Fruit fly (Drosophila melanogaster) whole organism, embryonic: ENCODE measurements around the gene Hinfp.

Source experiments
- Aef1 ChIP-seq: fragments of 200-800 bp; sonication (Bioruptor generic); IDR thresholded peaks from 3 replicates; pipeline ENCODE4 v1.3.6; 2022; ENCODE audit warnings: missing biosample characterization, missing genetic modification characterization
- CG10321 ChIP-seq: fragments of 200-800 bp; sonication (Bioruptor generic); IDR thresholded peaks from 2 replicates; pipeline ENCODE4 v1.3.6; 2022; ENCODE audit warnings: missing biosample characterization, missing genetic modification characterization
- CG12155 ChIP-seq: fragments of 200-800 bp; sonication (Bioruptor generic); optimal IDR thresholded peaks from 3 replicates; lab custom pipeline; 2016; ENCODE audit warnings: missing biosample characterization, missing genetic modification characterization
- CG12391 ChIP-seq: fragments of 200-800 bp; sonication (Bioruptor generic); optimal IDR thresholded peaks from 3 replicates; lab custom pipeline; 2018; ENCODE audit warnings: missing biosample characterization, mild to moderate bottlenecking, missing genetic modification characterization, moderate library complexity
- CG12769 ChIP-seq: fragments of 200-800 bp; sonication (Bioruptor generic); optimal IDR thresholded peaks from 2 replicates; lab custom pipeline; 2019; ENCODE audit warnings: missing biosample characterization, mild to moderate bottlenecking, missing genetic modification characterization, moderate library complexity
- CG15696 ChIP-seq: fragments of 200-800 bp; sonication (Bioruptor generic); optimal IDR thresholded peaks from 2 replicates; lab custom pipeline; 2019; ENCODE audit warnings: missing biosample characterization, mild to moderate bottlenecking, missing genetic modification characterization, moderate library complexity
- CG18599 ChIP-seq: fragments of 200-800 bp; sonication (Bioruptor generic); optimal IDR thresholded peaks from 3 replicates; lab custom pipeline; 2017; ENCODE audit warnings: missing biosample characterization, missing genetic modification characterization, mild to moderate bottlenecking, moderate library complexity, missing genetic modification reagents
- CG2678 ChIP-seq: fragments of 200-800 bp; sonication (Bioruptor generic); optimal IDR thresholded peaks from 3 replicates; lab custom pipeline; 2019; ENCODE audit warnings: missing biosample characterization, mild to moderate bottlenecking, missing genetic modification characterization, moderate library complexity
- CG3281 ChIP-seq: fragments of 200-800 bp; sonication (Bioruptor generic); optimal IDR thresholded peaks from 3 replicates; lab custom pipeline; 2017; ENCODE audit warnings: missing biosample characterization, mild to moderate bottlenecking, missing genetic modification characterization
- CG43689 ChIP-seq: fragments of 200-800 bp; sonication (Bioruptor generic); IDR thresholded peaks from 2 replicates; pipeline ENCODE4 v1.3.6; 2022; ENCODE audit warnings: missing biosample characterization, missing genetic modification characterization
- CG6272 ChIP-seq: fragments of 200-800 bp; sonication (Bioruptor generic); IDR thresholded peaks from 2 replicates; pipeline ENCODE4 v1.3.6; 2022; ENCODE audit warnings: missing biosample characterization, missing genetic modification characterization
- CG6683 ChIP-seq: fragments of 200-800 bp; sonication (Bioruptor generic); optimal IDR thresholded peaks from 2 replicates; lab custom pipeline; 2017; ENCODE audit warnings: missing biosample characterization, mild to moderate bottlenecking, missing genetic modification characterization, missing genetic modification reagents
- CG7987 ChIP-seq: fragments of 200-800 bp; sonication (Bioruptor generic); optimal IDR thresholded peaks from 2 replicates; lab custom pipeline; 2018; ENCODE audit warnings: missing biosample characterization, mild to moderate bottlenecking, missing genetic modification characterization, moderate library complexity
- CG8924 ChIP-seq: fragments of 200-800 bp; optimal IDR thresholded peaks from 3 replicates; lab custom pipeline; 2019; ENCODE audit warnings: missing biosample characterization, mild to moderate bottlenecking, missing genetic modification characterization, moderate library complexity
- CrebB ChIP-seq: fragments of 200-800 bp; sonication (Bioruptor generic); optimal IDR thresholded peaks from 3 replicates; lab custom pipeline; 2018; ENCODE audit warnings: missing biosample characterization, mild to moderate bottlenecking, missing genetic modification characterization
- E2f1 ChIP-seq: fragments of 200-800 bp; sonication (Bioruptor generic); IDR thresholded peaks from 2 replicates; pipeline ENCODE4 v1.3.6; 2022; ENCODE audit warnings: missing biosample characterization, missing genetic modification characterization
- GATAe ChIP-seq: fragments of 200-800 bp; sonication (Bioruptor generic); conservative IDR thresholded peaks from 2 replicates; pipeline ENCODE4 v1.3.6; 2022; ENCODE audit warnings: missing biosample characterization, missing genetic modification characterization
- Hr51 ChIP-seq, 2 experiments: fragments of 200-800 bp; sonication (Bioruptor generic); optimal IDR thresholded peaks; 2 replicates in 1 of 2; 3 replicates in 1 of 2; lab custom pipeline; 2016 to 2018; ENCODE audit warnings: missing biosample characterization in 2 of 2, missing genetic modification characterization in 2 of 2, mild to moderate bottlenecking in 1 of 2, moderate library complexity in 1 of 2
- Nf-YA ChIP-seq: fragments of 200-800 bp; sonication (Bioruptor generic); IDR thresholded peaks from 2 replicates; pipeline ENCODE4 v1.3.6; 2022; ENCODE audit warnings: missing biosample characterization, missing genetic modification characterization
- Ssrp ChIP-seq: fragments of 200-800 bp; sonication (Bioruptor generic); optimal IDR thresholded peaks from 2 replicates; lab custom pipeline; 2018; ENCODE audit warnings: missing biosample characterization, mild to moderate bottlenecking, missing genetic modification characterization, moderate library complexity
- Taf1 ChIP-seq: fragments of 200-800 bp; sonication (Bioruptor generic); IDR thresholded peaks from 2 replicates; pipeline ENCODE4 v1.3.6; 2022; ENCODE audit warnings: missing biosample characterization, missing genetic modification characterization
- Vsx1 ChIP-seq: fragments of 200-800 bp; sonication (Bioruptor generic); optimal IDR thresholded peaks from 2 replicates; lab custom pipeline; 2017; ENCODE audit warnings: missing biosample characterization, mild to moderate bottlenecking, missing genetic modification characterization, missing genetic modification reagents
- bbx ChIP-seq: fragments of 200-800 bp; sonication (Bioruptor generic); IDR thresholded peaks from 2 replicates; pipeline ENCODE4 v1.3.6; 2022; ENCODE audit warnings: missing biosample characterization, missing genetic modification characterization; ENCODE audit not compliant: partially characterized antibody
- btn ChIP-seq: fragments of 200-800 bp; sonication (Bioruptor generic); optimal IDR thresholded peaks from 2 replicates; lab custom pipeline; 2016; ENCODE audit warnings: missing biosample characterization, missing genetic modification characterization
- chif ChIP-seq, 2 experiments: fragments of 200-800 bp; sonication (Bioruptor generic); optimal IDR thresholded peaks; 3 replicates each; lab custom pipeline; 2016; ENCODE audit warnings: missing biosample characterization in 2 of 2, missing genetic modification characterization in 2 of 2
- crp ChIP-seq, 2 experiments: fragments of 200-800 bp; sonication (Bioruptor generic); optimal IDR thresholded peaks; 2 replicates in 1 of 2; 3 replicates in 1 of 2; lab custom pipeline; 2017; ENCODE audit warnings: missing biosample characterization in 2 of 2, missing genetic modification characterization in 2 of 2, mild to moderate bottlenecking in 1 of 2, moderate library complexity in 1 of 2
- cwo ChIP-seq: fragments of 200-800 bp; sonication (Bioruptor generic); optimal IDR thresholded peaks from 3 replicates; lab custom pipeline; 2017; ENCODE audit warnings: missing biosample characterization, missing genetic modification characterization, mild to moderate bottlenecking, moderate library complexity, missing genetic modification reagents
- dimm ChIP-seq: fragments of 200-800 bp; sonication (Bioruptor generic); IDR thresholded peaks from 2 replicates; pipeline ENCODE4 v1.3.6; 2022; ENCODE audit warnings: missing biosample characterization, missing genetic modification characterization
- dysf ChIP-seq: fragments of 200-800 bp; sonication (Bioruptor generic); IDR thresholded peaks from 3 replicates; pipeline ENCODE4 v1.3.6; 2022; ENCODE audit warnings: missing biosample characterization, missing genetic modification characterization
- fd102C ChIP-seq: fragments of 200-800 bp; sonication (Bioruptor generic); optimal IDR thresholded peaks from 2 replicates; lab custom pipeline; 2018; ENCODE audit warnings: missing biosample characterization, mild to moderate bottlenecking, missing genetic modification characterization, moderate library complexity
- fru ChIP-seq: fragments of >200 bp; optimal IDR thresholded peaks from 2 replicates; lab custom pipeline; 2017
- gfzf ChIP-seq: fragments of 200-800 bp; sonication (Bioruptor generic); optimal IDR thresholded peaks from 2 replicates; lab custom pipeline; 2016; ENCODE audit warnings: missing biosample characterization, mild to moderate bottlenecking, missing genetic modification characterization, moderate library complexity
- gsb ChIP-seq: fragments of 200-800 bp; sonication (Bioruptor generic); IDR thresholded peaks from 2 replicates; pipeline ENCODE4 v1.3.6; 2022; ENCODE audit warnings: missing biosample characterization, missing genetic modification characterization
- ind ChIP-seq: fragments of 200-800 bp; sonication (Bioruptor generic); optimal IDR thresholded peaks from 3 replicates; lab custom pipeline; 2016; ENCODE audit warnings: missing biosample characterization, missing genetic modification characterization
- mam ChIP-seq: fragments of 200-800 bp; sonication (Bioruptor generic); optimal IDR thresholded peaks from 3 replicates; lab custom pipeline; 2016; ENCODE audit warnings: missing biosample characterization, missing genetic modification characterization
- nom ChIP-seq: fragments of 200-800 bp; sonication (Bioruptor generic); optimal IDR thresholded peaks from 2 replicates; lab custom pipeline; 2017; ENCODE audit warnings: missing biosample characterization, missing genetic modification characterization, mild to moderate bottlenecking, moderate library complexity, missing genetic modification reagents
- so ChIP-seq: fragments of 200-800 bp; sonication (Bioruptor generic); IDR thresholded peaks from 3 replicates; pipeline ENCODE4 v1.3.6; 2022; ENCODE audit warnings: missing biosample characterization, missing genetic modification characterization
- sr ChIP-seq: fragments of 200-800 bp; sonication (Bioruptor generic); IDR thresholded peaks from 3 replicates; pipeline ENCODE4 v1.3.6; 2022; ENCODE audit warnings: missing biosample characterization, missing genetic modification characterization

Hinfp gene

DNA sequence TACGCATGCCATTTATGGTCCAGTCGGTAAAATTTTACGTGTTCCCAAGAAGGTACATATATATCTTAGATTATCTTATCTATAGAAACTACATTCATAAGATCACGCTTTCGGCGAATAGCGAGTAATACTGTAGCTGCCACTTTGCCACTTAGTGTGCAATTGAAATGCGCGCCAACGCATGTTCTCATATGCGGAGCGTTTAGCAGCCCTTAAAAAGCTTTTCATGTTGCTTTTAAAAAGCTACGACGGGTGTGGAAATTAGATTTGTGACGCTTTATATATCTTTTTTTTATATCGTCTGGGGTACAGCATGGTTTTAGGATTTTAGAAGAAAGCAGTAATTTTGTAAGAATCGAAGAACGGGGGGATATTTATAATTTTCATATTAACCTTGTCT lies 32.7 kb downstream of the Hinfp start (continued):
- no peak for TF ChIP-seq dimm (GFP tag; lab: Robert Waterston, UW)
- no peak for TF ChIP-seq btn
- TF ChIP-seq sr, result no peak
- no peak for TF ChIP-seq fd102C (GFP tag; lab: Kevin White, UChicago)
- TF ChIP-seq CG15696 (tag; lab: Kevin White, UChicago), result no peak
- TF ChIP-seq GATAe (GFP tag; lab: Robert Waterston, UW), result no peak
- TF ChIP-seq Ssrp (tag; lab: Kevin White, UChicago), result no peak
- no peak for TF ChIP-seq cwo (GFP tag; lab: Kevin White, UChicago)
- TF ChIP-seq CG6683 (GFP tag; lab: Kevin White, UChicago), result no peak
- TF ChIP-seq bbx, result 0 out of 2 replicates have a peak, but pooled peaks have one; percentile 12
- no peak for TF ChIP-seq so (GFP tag; lab: Robert Waterston, UW)
- TF ChIP-seq CG8924 (tag; lab: Kevin White, UChicago), result no peak
- no peak for TF ChIP-seq dysf (GFP tag; lab: Robert Waterston, UW)
- TF ChIP-seq nom, result no peak
- TF ChIP-seq chif (GFP tag; optimal IDR thresholded peaks at IDR 0.05; lab: Kevin White, UChicago), result no peak
- no peak for TF ChIP-seq CG2678 (tag; lab: Kevin White, UChicago)
- no peak for TF ChIP-seq Taf1
- peak; percentile 6 for TF ChIP-seq CG3281 (GFP tag; lab: Kevin White, UChicago)
- no peak for TF ChIP-seq CG12769 (tag; lab: Kevin White, UChicago)
- no peak for TF ChIP-seq CG6272 (GFP tag; lab: Robert Waterston, UW)
- no peak for TF ChIP-seq crp (GFP tag; optimal IDR thresholded peaks at IDR 0.05; lab: Kevin White, UChicago)
- no peak for TF ChIP-seq Hr51 (GFP tag; optimal IDR thresholded peaks at IDR 0.05; lab: Kevin White, UChicago)
- no peak for TF ChIP-seq E2f1 (GFP tag; lab: Robert Waterston, UW)
- no peak for TF ChIP-seq CG43689 (GFP tag; lab: Robert Waterston, UW)
- no peak for TF ChIP-seq gsb (GFP tag; lab: Robert Waterston, UW)
- no peak for TF ChIP-seq CG10321 (GFP tag; lab: Robert Waterston, UW)
- no peak for TF ChIP-seq CG18599
- no peak for TF ChIP-seq CrebB (tag; lab: Kevin White, UChicago)
- no peak for TF ChIP-seq CG12391 (tag; lab: Kevin White, UChicago)
- no peak for TF ChIP-seq Vsx1 (GFP tag; lab: Kevin White, UChicago)
- TF ChIP-seq mam (GFP tag; lab: Kevin White, UChicago), result no peak
- no peak for TF ChIP-seq Aef1 (GFP tag; lab: Robert Waterston, UW)
- TF ChIP-seq gfzf (GFP tag; lab: Kevin White, UChicago), result peak; percentile 50
- no peak for TF ChIP-seq CG12155 (GFP tag; lab: Kevin White, UChicago)
- no peak for TF ChIP-seq fru (lab: Kevin White, UChicago)
- TF ChIP-seq ind (GFP tag; lab: Kevin White, UChicago), result no peak
- no peak for TF ChIP-seq Nf-YA (GFP tag; lab: Robert Waterston, UW)
- no peak for TF ChIP-seq CG7987 (GFP tag; lab: Kevin White, UChicago)
